Worm (Caenorhabditis elegans) whole organism, young adult: ENCODE results near the gene gst-7.
"Not testable (repeated sequence)": the region's sequence is repeated elsewhere in the genome, so short reads cannot be mapped to it uniquely, and the experiment has no call there.

Experiments
- B0261.1 ChIP-seq: sonication (generic microtip); optimal IDR thresholded peaks from 2 replicates; lab custom pipeline; 2016; ENCODE audit warnings: mild to moderate bottlenecking, missing genetic modification characterization, moderate library complexity, missing compliant biosample characterization
- D2030.7 ChIP-seq: fragments of 200-800 bp; sonication (Bioruptor generic); IDR thresholded peaks from 2 replicates; pipeline ENCODE4 v1.3.6; 2022; ENCODE audit warnings: missing genetic modification reagents, missing genetic modification characterization, missing compliant biosample characterization
- F23B12.7 ChIP-seq: sonication (generic microtip); optimal IDR thresholded peaks from 2 replicates; lab custom pipeline; 2017; ENCODE audit warnings: missing genetic modification characterization, mild to moderate bottlenecking, missing compliant biosample characterization, antibody characterized with exemption, moderate library complexity; ENCODE audit not compliant: insufficient read depth
- F33H1.4 ChIP-seq: fragments of 200-800 bp; sonication (Bioruptor generic); IDR thresholded peaks from 2 replicates; pipeline ENCODE4 v1.3.6; 2022; ENCODE audit warnings: missing genetic modification reagents, missing genetic modification characterization, missing compliant biosample characterization
- F49E8.2 ChIP-seq: sonication (generic microtip); optimal IDR thresholded peaks from 3 replicates; lab custom pipeline; 2017; ENCODE audit warnings: missing genetic modification characterization, mild to moderate bottlenecking, missing compliant biosample characterization, antibody characterized with exemption, moderate library complexity; ENCODE audit not compliant: insufficient read depth
- K12H6.12 ChIP-seq: fragments of 200-800 bp; sonication (Bioruptor generic); optimal IDR thresholded peaks from 2 replicates; lab custom pipeline; 2018; ENCODE audit warnings: mild to moderate bottlenecking, missing genetic modification characterization, missing compliant biosample characterization
- akir-1 ChIP-seq: fragments of 200-800 bp; sonication (Bioruptor generic); optimal IDR thresholded peaks from 2 replicates; lab custom pipeline; 2018; ENCODE audit warnings: mild to moderate bottlenecking, missing genetic modification characterization, moderate library complexity, missing compliant biosample characterization
- atf-7 ChIP-seq: sonication (generic microtip); optimal IDR thresholded peaks from 2 replicates; lab custom pipeline; 2017; ENCODE audit warnings: mild to moderate bottlenecking, missing genetic modification characterization, missing compliant biosample characterization
- attf-5 ChIP-seq: fragments of 200-800 bp; sonication (Bioruptor generic); optimal IDR thresholded peaks from 2 replicates; lab custom pipeline; 2018; ENCODE audit warnings: mild to moderate bottlenecking, missing genetic modification characterization, missing compliant biosample characterization
- ceh-79 ChIP-seq: sonication (generic microtip); optimal IDR thresholded peaks from 2 replicates; lab custom pipeline; 2017; ENCODE audit warnings: mild to moderate bottlenecking, missing genetic modification characterization, missing compliant biosample characterization
- ceh-91 ChIP-seq: fragments of 200-800 bp; sonication (Bioruptor generic); IDR thresholded peaks from 2 replicates; pipeline ENCODE4 v1.3.6; 2022; ENCODE audit warnings: missing genetic modification reagents, missing genetic modification characterization, missing compliant biosample characterization
- dpl-1 ChIP-seq: fragments of 150-350 bp; optimal IDR thresholded peaks from 2 replicates; lab custom pipeline; 2014; ENCODE audit warnings: missing biosample characterization, missing genetic modification reagents, missing genetic modification characterization
- efl-1 ChIP-seq: fragments of 150-350 bp; optimal IDR thresholded peaks from 2 replicates; lab custom pipeline; 2014; ENCODE audit warnings: missing biosample characterization, missing genetic modification reagents, missing genetic modification characterization
- him-1 ChIP-seq: sonication (generic microtip); optimal IDR thresholded peaks from 2 replicates; lab custom pipeline; 2016; ENCODE audit warnings: missing genotype, missing genetic modification reagents, missing genetic modification characterization, missing compliant biosample characterization
- hsf-1 ChIP-seq: fragments of 200-800 bp; sonication (Bioruptor generic); IDR thresholded peaks from 2 replicates; pipeline ENCODE4 v1.3.6; 2022; ENCODE audit warnings: missing genetic modification reagents, missing genetic modification characterization, missing compliant biosample characterization
- lin-54 ChIP-seq: fragments of 200-800 bp; sonication (Bioruptor generic); optimal IDR thresholded peaks from 2 replicates; lab custom pipeline; 2018; ENCODE audit warnings: mild to moderate bottlenecking, missing genetic modification characterization, missing compliant biosample characterization
- lsl-1 ChIP-seq: fragments of 200-800 bp; sonication (Bioruptor generic); optimal IDR thresholded peaks from 2 replicates; lab custom pipeline; 2018; ENCODE audit warnings: mild to moderate bottlenecking, missing genetic modification characterization, moderate library complexity, missing compliant biosample characterization
- madf-6 ChIP-seq: fragments of 200-800 bp; sonication (Bioruptor generic); IDR thresholded peaks from 2 replicates; pipeline ENCODE4 v1.3.6; 2022; ENCODE audit warnings: missing genetic modification reagents, missing genetic modification characterization, missing compliant biosample characterization
- madf-8 ChIP-seq: fragments of 200-800 bp; sonication (Bioruptor generic); conservative IDR thresholded peaks from 2 replicates; pipeline ENCODE4 v1.3.6; 2022; ENCODE audit warnings: missing genetic modification reagents, missing genetic modification characterization, missing compliant biosample characterization
- mcd-1 ChIP-seq: fragments of 200-800 bp; sonication (Bioruptor generic); IDR thresholded peaks from 2 replicates; pipeline ENCODE4 v1.3.6; 2022; ENCODE audit warnings: missing genetic modification reagents, missing genetic modification characterization, missing compliant biosample characterization
- nfya-2 ChIP-seq: fragments of 200-800 bp; sonication (Bioruptor generic); IDR thresholded peaks from 2 replicates; pipeline ENCODE4 v1.3.6; 2022; ENCODE audit warnings: missing genetic modification reagents, missing genetic modification characterization, missing compliant biosample characterization
- nfyb-1 ChIP-seq: fragments of 200-800 bp; sonication (Bioruptor generic); IDR thresholded peaks from 2 replicates; pipeline ENCODE4 v1.3.6; 2022; ENCODE audit warnings: missing genetic modification reagents, missing genetic modification characterization, missing compliant biosample characterization
- nhr-120 ChIP-seq: fragments of 200-800 bp; sonication (Bioruptor generic); IDR thresholded peaks from 2 replicates; pipeline ENCODE4 v1.3.6; 2022; ENCODE audit warnings: missing genetic modification characterization, missing compliant biosample characterization
- nhr-90 ChIP-seq: sonication (generic microtip); optimal IDR thresholded peaks from 2 replicates; lab custom pipeline; 2016; ENCODE audit warnings: missing genotype, mild to moderate bottlenecking, missing genetic modification characterization, missing compliant biosample characterization
- pbrm-1 ChIP-seq: fragments of 200-800 bp; sonication (Bioruptor generic); IDR thresholded peaks from 2 replicates; pipeline ENCODE4 v1.3.6; 2022; ENCODE audit warnings: missing genetic modification reagents, missing genetic modification characterization, missing compliant biosample characterization
- rcor-1 ChIP-seq: fragments of 200-800 bp; sonication (Bioruptor generic); IDR thresholded peaks from 2 replicates; pipeline ENCODE4 v1.3.6; 2022; ENCODE audit warnings: missing genetic modification reagents, missing genetic modification characterization, missing compliant biosample characterization
- rpc-1 ChIP-seq, 2 experiments: fragments of 150-350 bp in 1 of 2; sonication (generic microtip) in 1 of 2; optimal IDR thresholded peaks; 2 replicates each; lab custom pipeline; 2014 to 2018; ENCODE audit warnings: missing biosample characterization in 1 of 2, missing genetic modification characterization in 1 of 2, missing genetic modification reagents in 1 of 2, missing genotype in 1 of 2
- sdz-38 ChIP-seq: sonication (generic microtip); optimal IDR thresholded peaks from 2 replicates; lab custom pipeline; 2016; ENCODE audit warnings: missing genotype, missing genetic modification characterization, missing compliant biosample characterization
- snpc-3.4 ChIP-seq: sonication (generic microtip); optimal IDR thresholded peaks from 2 replicates; lab custom pipeline; 2017; ENCODE audit warnings: missing genetic modification characterization, mild to moderate bottlenecking, missing compliant biosample characterization, antibody characterized with exemption, moderate library complexity, missing genotype, missing genetic modification reagents
- tbp1 ChIP-seq: fragments of 200-800 bp; sonication (Bioruptor generic); optimal IDR thresholded peaks from 2 replicates; lab custom pipeline; 2018; ENCODE audit warnings: mild to moderate bottlenecking, missing genetic modification characterization, missing compliant biosample characterization
- tlf-1 ChIP-seq: fragments of 200-800 bp; sonication (Bioruptor generic); optimal IDR thresholded peaks from 2 replicates; lab custom pipeline; 2018; ENCODE audit warnings: mild to moderate bottlenecking, missing genetic modification characterization, missing compliant biosample characterization
- unc-62 ChIP-seq: fragments of 150-350 bp; optimal IDR thresholded peaks from 2 replicates; lab custom pipeline; 2014; ENCODE audit warnings: missing biosample characterization, missing genetic modification reagents, missing genetic modification characterization
- xnd-1 ChIP-seq: sonication (generic microtip); optimal IDR thresholded peaks from 2 replicates; lab custom pipeline; 2016; ENCODE audit warnings: missing genotype, missing genetic modification reagents, missing genetic modification characterization, missing compliant biosample characterization
- zim-3 ChIP-seq: sonication (generic microtip); optimal IDR thresholded peaks from 2 replicates; lab custom pipeline; 2017; ENCODE audit warnings: mild to moderate bottlenecking, missing genetic modification characterization, moderate library complexity, missing compliant biosample characterization
- ztf-26 ChIP-seq: sonication (generic microtip); optimal IDR thresholded peaks from 2 replicates; lab custom pipeline; 2017; ENCODE audit warnings: missing genetic modification characterization, missing compliant biosample characterization

The gst-7 gene

ce11 chrII:4914214-4914613 lies 32.4 kb downstream of the gst-7 start, which contains the start of gene R05F9.11:
TSS of gene R05F9.11 (minus strand) at chrII:4914218.
- TF ChIP-seq akir-1 (no peak), tlf-1 (peak; percentile 4), mcd-1 (0 out of 2 replicates have a peak, but pooled peaks have one; percentile 18), xnd-1 (peak; percentile 90), unc-62 (no peak), nfyb-1 (GFP tag; lab: Robert Waterston, UW) (no peak), lsl-1 (GFP tag; lab: Kevin White, UChicago) (peak; percentile 94), efl-1 (peak; percentile 27), tbp1 (GFP tag; lab: Kevin White, UChicago) (peak; percentile 42), hsf-1 (GFP tag; lab: Robert Waterston, UW) (0 out of 2 replicates have a peak, but pooled peaks have one; percentile 40), rcor-1 (GFP tag; lab: Robert Waterston, UW) (0 out of 2 replicates have a peak, but pooled peaks have one; percentile 11), him-1 (tag; lab: Kevin White, UChicago) (peak; percentile 79), nfya-2 (GFP tag; lab: Robert Waterston, UW) (no peak), D2030.7 (GFP tag; lab: Robert Waterston, UW) (peak; percentile 66), nhr-120 (GFP tag; lab: Robert Waterston, UW) (no peak), lin-54 (peak; percentile 45), madf-6 (peak; percentile 93), ceh-91 (GFP tag; lab: Robert Waterston, UW) (0 out of 2 replicates have a peak, but pooled peaks have one; percentile 52), madf-8 (GFP tag; lab: Robert Waterston, UW) (peak; percentile 87), F49E8.2 (tag; lab: Kevin White, UChicago) (peak; percentile 43), F33H1.4 (peak; percentile 95)
- TF ChIP-seq, all 124 proteins: peak for 16

- TF ChIP-seq ztf-26 (no peak), ceh-79 (tag; lab: Kevin White, UChicago) (no peak), F23B12.7 (tag; lab: Kevin White, UChicago) (no peak), him-1 (tag; lab: Kevin White, UChicago) (no peak), sdz-38 (tag; lab: Kevin White, UChicago) (no peak), unc-62 (no peak), atf-7 (tag; lab: Kevin White, UChicago) (no peak), attf-5 (GFP tag; lab: Kevin White, UChicago) (no peak), B0261.1 (tag; lab: Kevin White, UChicago) (no peak), snpc-3.4 (tag; lab: Kevin White, UChicago) (no peak), rpc-1 (optimal IDR thresholded peaks at IDR 0.05; lab: Kevin White, UChicago) (no peak), rpc-1 (tag; optimal IDR thresholded peaks at IDR 0.05; lab: Kevin White, UChicago) (no peak)
These were observed 33.7 kb downstream of the gst-7 start for ce11 chrII:4915572-4915971.

- TF ChIP-seq zim-3 (tag; lab: Kevin White, UChicago); pbrm-1 (GFP tag; lab: Robert Waterston, UW); D2030.7 (GFP tag; lab: Robert Waterston, UW): not testable (repeated sequence)
These were observed 34.6 kb downstream of the gst-7 start, which contains the start of gene msp-31 for ce11 chrII:4916462-4916861. TSS of gene msp-31 (minus strand) at chrII:4916562.

- TF ChIP-seq dpl-1 (GFP tag; lab: Kevin White, UChicago) (no peak), K12H6.12 (tag; lab: Kevin White, UChicago) (no peak), nhr-90 (tag; lab: Kevin White, UChicago) (no peak)
These were observed 36.7 kb downstream of the gst-7 start for ce11 chrII:4918501-4919021.
